Fruit fly (Drosophila melanogaster) whole organism, embryonic: ENCODE measurements around the gene mxt.

Source experiments
- Ada2b ChIP-seq: fragments of 200-800 bp; sonication (Bioruptor generic); IDR thresholded peaks from 2 replicates; pipeline ENCODE4 v1.3.6; 2022; ENCODE audit warnings: missing biosample characterization, missing genetic modification characterization
- CG11398 ChIP-seq: fragments of 200-800 bp; sonication (Bioruptor generic); optimal IDR thresholded peaks from 2 replicates; lab custom pipeline; 2016; ENCODE audit warnings: missing biosample characterization, missing genetic modification characterization
- CG12071 ChIP-seq: fragments of 200-800 bp; sonication (Bioruptor generic); optimal IDR thresholded peaks from 3 replicates; lab custom pipeline; 2018; ENCODE audit warnings: missing biosample characterization, mild to moderate bottlenecking, missing genetic modification characterization
- CG12391 ChIP-seq: fragments of 200-800 bp; sonication (Bioruptor generic); optimal IDR thresholded peaks from 3 replicates; lab custom pipeline; 2018; ENCODE audit warnings: missing biosample characterization, mild to moderate bottlenecking, missing genetic modification characterization, moderate library complexity
- CG12942 ChIP-seq: fragments of 200-800 bp; sonication (Bioruptor generic); optimal IDR thresholded peaks from 3 replicates; lab custom pipeline; 2016; ENCODE audit warnings: missing biosample characterization, missing genetic modification characterization
- CG13624 ChIP-seq: fragments of 200-800 bp; sonication (Bioruptor generic); optimal IDR thresholded peaks from 2 replicates; lab custom pipeline; 2016; ENCODE audit warnings: missing biosample characterization, missing genetic modification characterization
- CG14667 ChIP-seq: fragments of 200-800 bp; sonication (Bioruptor generic); IDR thresholded peaks from 2 replicates; pipeline ENCODE4 v1.3.6; 2022; ENCODE audit warnings: missing biosample characterization, missing genetic modification characterization
- CG15073 ChIP-seq: fragments of 200-800 bp; sonication (Bioruptor generic); optimal IDR thresholded peaks from 2 replicates; lab custom pipeline; 2016; ENCODE audit warnings: missing biosample characterization, missing genetic modification characterization
- CG15269 ChIP-seq: fragments of 200-800 bp; sonication (Bioruptor generic); optimal IDR thresholded peaks from 2 replicates; lab custom pipeline; 2018; ENCODE audit warnings: missing biosample characterization, mild to moderate bottlenecking, missing genetic modification characterization, moderate library complexity
- CG2129 ChIP-seq: fragments of 200-800 bp; sonication (Bioruptor generic); IDR thresholded peaks from 2 replicates; pipeline ENCODE4 v1.3.6; 2022; ENCODE audit warnings: missing biosample characterization, missing genetic modification characterization; ENCODE audit not compliant: partially characterized antibody
- CG30020 ChIP-seq: fragments of 200-800 bp; optimal IDR thresholded peaks from 2 replicates; lab custom pipeline; 2019; ENCODE audit warnings: missing biosample characterization, mild to moderate bottlenecking, missing genetic modification characterization, moderate library complexity
- CG30403 ChIP-seq: fragments of 200-800 bp; sonication (Bioruptor generic); optimal IDR thresholded peaks from 3 replicates; lab custom pipeline; 2016; ENCODE audit warnings: missing biosample characterization, missing genetic modification characterization
- CG31365 ChIP-seq: fragments of 200-800 bp; sonication (Bioruptor generic); optimal IDR thresholded peaks from 2 replicates; lab custom pipeline; 2018; ENCODE audit warnings: missing biosample characterization, mild to moderate bottlenecking, missing genetic modification characterization
- CG32767 ChIP-seq: fragments of 200-800 bp; sonication (Bioruptor generic); IDR thresholded peaks from 2 replicates; pipeline ENCODE4 v1.3.6; 2022; ENCODE audit warnings: missing biosample characterization, missing genetic modification characterization
- CG3407 ChIP-seq: fragments of 200-800 bp; sonication (Bioruptor generic); optimal IDR thresholded peaks from 2 replicates; lab custom pipeline; 2018; ENCODE audit warnings: missing biosample characterization, mild to moderate bottlenecking, missing genetic modification characterization
- CG42726 ChIP-seq: fragments of 200-800 bp; sonication (Bioruptor generic); IDR thresholded peaks from 2 replicates; pipeline ENCODE4 v1.3.6; 2022; ENCODE audit warnings: missing biosample characterization, missing genetic modification characterization; ENCODE audit not compliant: partially characterized antibody
- CG4424 ChIP-seq: fragments of 200-800 bp; sonication (Bioruptor generic); optimal IDR thresholded peaks from 3 replicates; lab custom pipeline; 2016; ENCODE audit warnings: missing biosample characterization, missing genetic modification characterization
- CG6689 ChIP-seq: fragments of 200-800 bp; sonication (Bioruptor generic); IDR thresholded peaks from 2 replicates; pipeline ENCODE4 v1.3.6; 2022; ENCODE audit warnings: missing biosample characterization, missing genetic modification characterization
- CG6813 ChIP-seq: fragments of 200-800 bp; sonication (Bioruptor generic); optimal IDR thresholded peaks from 2 replicates; lab custom pipeline; 2017; ENCODE audit warnings: missing biosample characterization, missing genetic modification characterization, mild to moderate bottlenecking, moderate library complexity, missing genetic modification reagents
- CG7372 ChIP-seq: fragments of 200-800 bp; sonication (Bioruptor generic); IDR thresholded peaks from 2 replicates; pipeline ENCODE4 v1.3.6; 2022; ENCODE audit warnings: missing biosample characterization, missing genetic modification characterization
- CG7928 ChIP-seq: fragments of 200-800 bp; sonication (Bioruptor generic); optimal IDR thresholded peaks from 2 replicates; lab custom pipeline; 2017; ENCODE audit warnings: missing biosample characterization, mild to moderate bottlenecking, missing genetic modification characterization
- CG8089 ChIP-seq: fragments of 200-800 bp; sonication (Bioruptor generic); optimal IDR thresholded peaks from 3 replicates; lab custom pipeline; 2016; ENCODE audit warnings: missing biosample characterization, missing genetic modification characterization
- CG9876 ChIP-seq: fragments of 200-800 bp; sonication (Bioruptor generic); optimal IDR thresholded peaks from 2 replicates; lab custom pipeline; 2016; ENCODE audit warnings: missing biosample characterization, missing genetic modification characterization
- D19A ChIP-seq: fragments of 200-800 bp; optimal IDR thresholded peaks from 3 replicates; lab custom pipeline; 2019; ENCODE audit warnings: missing biosample characterization, mild to moderate bottlenecking, missing genetic modification characterization, moderate library complexity
- Dp ChIP-seq: fragments of 200-800 bp; sonication (Bioruptor generic); optimal IDR thresholded peaks from 2 replicates; lab custom pipeline; 2018; ENCODE audit warnings: missing biosample characterization, mild to moderate bottlenecking, missing genetic modification characterization, moderate library complexity
- Hand ChIP-seq: fragments of 200-800 bp; sonication (Bioruptor generic); optimal IDR thresholded peaks from 2 replicates; lab custom pipeline; 2017; ENCODE audit warnings: mild to moderate bottlenecking, missing biosample characterization, missing genetic modification reagents, missing genetic modification characterization
- Hr3 ChIP-seq: fragments of 200-800 bp; sonication (Bioruptor generic); optimal IDR thresholded peaks from 3 replicates; lab custom pipeline; 2016; ENCODE audit warnings: missing biosample characterization, missing genetic modification characterization
- Hsf ChIP-seq: fragments of 200-800 bp; sonication (Bioruptor generic); optimal IDR thresholded peaks from 3 replicates; lab custom pipeline; 2016; ENCODE audit warnings: missing biosample characterization, missing genetic modification characterization
- Kr ChIP-seq: fragments of 200-800 bp; sonication (Bioruptor generic); optimal IDR thresholded peaks from 2 replicates; lab custom pipeline; 2017; ENCODE audit warnings: missing biosample characterization, mild to moderate bottlenecking, missing genetic modification characterization
- Oli ChIP-seq: fragments of 200-800 bp; sonication (Bioruptor generic); optimal IDR thresholded peaks from 2 replicates; lab custom pipeline; 2018; ENCODE audit warnings: missing biosample characterization, mild to moderate bottlenecking, missing genetic modification characterization, moderate library complexity
- Ptx1 ChIP-seq: fragments of 200-800 bp; sonication (Bioruptor generic); IDR thresholded peaks from 2 replicates; pipeline ENCODE4 v1.3.6; 2022; ENCODE audit warnings: missing biosample characterization, missing genetic modification characterization
- Ravus ChIP-seq: fragments of 200-800 bp; sonication (Bioruptor generic); IDR thresholded peaks from 2 replicates; pipeline ENCODE4 v1.3.6; 2022; ENCODE audit warnings: missing biosample characterization, missing genetic modification characterization
- Sin3A ChIP-seq: fragments of >200 bp; optimal IDR thresholded peaks from 2 replicates; lab custom pipeline; 2018
- Sox102F ChIP-seq: fragments of 200-800 bp; sonication (Bioruptor generic); optimal IDR thresholded peaks from 2 replicates; lab custom pipeline; 2018; ENCODE audit warnings: missing biosample characterization, mild to moderate bottlenecking, missing genetic modification characterization, moderate library complexity
- TFAM ChIP-seq: fragments of 200-800 bp; sonication (Bioruptor generic); optimal IDR thresholded peaks from 2 replicates; lab custom pipeline; 2017; ENCODE audit warnings: missing biosample characterization, missing genetic modification characterization, inconsistent platforms
- ab ChIP-seq: fragments of 200-800 bp; sonication (Bioruptor generic); optimal IDR thresholded peaks from 2 replicates; lab custom pipeline; 2016; ENCODE audit warnings: missing biosample characterization, missing genetic modification characterization
- ara ChIP-seq: fragments of 200-800 bp; sonication (Bioruptor generic); IDR thresholded peaks from 2 replicates; pipeline ENCODE4 v1.3.6; 2022; ENCODE audit warnings: missing biosample characterization, missing genetic modification characterization
- corto ChIP-seq: fragments of 200-800 bp; sonication (Bioruptor generic); optimal IDR thresholded peaks from 2 replicates; lab custom pipeline; 2016; ENCODE audit warnings: missing biosample characterization, mild to moderate bottlenecking, missing genetic modification characterization, moderate library complexity
- croc ChIP-seq: fragments of 200-800 bp; sonication (Bioruptor generic); conservative IDR thresholded peaks from 3 replicates; pipeline ENCODE4 v1.3.6; 2022; ENCODE audit warnings: missing biosample characterization, missing genetic modification characterization
- dysf ChIP-seq: fragments of 200-800 bp; sonication (Bioruptor generic); IDR thresholded peaks from 3 replicates; pipeline ENCODE4 v1.3.6; 2022; ENCODE audit warnings: missing biosample characterization, missing genetic modification characterization
- her ChIP-seq: fragments of 200-800 bp; sonication (Bioruptor generic); optimal IDR thresholded peaks from 2 replicates; lab custom pipeline; 2016; ENCODE audit warnings: missing biosample characterization, missing genetic modification characterization
- ken ChIP-seq: fragments of 200-800 bp; sonication (Bioruptor generic); IDR thresholded peaks from 3 replicates; pipeline ENCODE4 v1.3.6; 2022; ENCODE audit warnings: missing biosample characterization, missing genetic modification characterization
- oc ChIP-seq: fragments of 200-800 bp; sonication (Bioruptor generic); optimal IDR thresholded peaks from 2 replicates; lab custom pipeline; 2018; ENCODE audit warnings: missing biosample characterization, mild to moderate bottlenecking, missing genetic modification characterization, moderate library complexity
- otp ChIP-seq: fragments of 200-800 bp; sonication (Bioruptor generic); IDR thresholded peaks from 3 replicates; pipeline ENCODE4, ENCODE4 v1.3.6; 2022; ENCODE audit warnings: missing biosample characterization, missing genetic modification characterization
- pfk ChIP-seq: fragments of 200-800 bp; sonication (Bioruptor generic); optimal IDR thresholded peaks from 2 replicates; lab custom pipeline; 2018; ENCODE audit warnings: missing biosample characterization, mild to moderate bottlenecking, missing genetic modification characterization, moderate library complexity
- pita ChIP-seq: fragments of 200-800 bp; sonication (Bioruptor generic); optimal IDR thresholded peaks from 2 replicates; lab custom pipeline; 2017; ENCODE audit warnings: missing biosample characterization, mild to moderate bottlenecking, missing genetic modification characterization
- stwl ChIP-seq: fragments of 200-800 bp; sonication (Bioruptor generic); optimal IDR thresholded peaks from 3 replicates; lab custom pipeline; 2018; ENCODE audit warnings: missing biosample characterization, mild to moderate bottlenecking, missing genetic modification characterization, moderate library complexity
- trem ChIP-seq: fragments of 200-800 bp; optimal IDR thresholded peaks from 3 replicates; lab custom pipeline; 2019; ENCODE audit warnings: missing biosample characterization, mild to moderate bottlenecking, missing genetic modification characterization, moderate library complexity
- vfl ChIP-seq: fragments of 200-800 bp; sonication (Bioruptor generic); optimal IDR thresholded peaks from 2 replicates; lab custom pipeline; 2016; ENCODE audit warnings: missing biosample characterization, missing genetic modification characterization
- wdn ChIP-seq: fragments of 200-800 bp; sonication (Bioruptor generic); IDR thresholded peaks from 2 replicates; pipeline ENCODE4 v1.3.6; 2022; ENCODE audit warnings: missing biosample characterization, missing genetic modification characterization

Gene mxt

DNA sequence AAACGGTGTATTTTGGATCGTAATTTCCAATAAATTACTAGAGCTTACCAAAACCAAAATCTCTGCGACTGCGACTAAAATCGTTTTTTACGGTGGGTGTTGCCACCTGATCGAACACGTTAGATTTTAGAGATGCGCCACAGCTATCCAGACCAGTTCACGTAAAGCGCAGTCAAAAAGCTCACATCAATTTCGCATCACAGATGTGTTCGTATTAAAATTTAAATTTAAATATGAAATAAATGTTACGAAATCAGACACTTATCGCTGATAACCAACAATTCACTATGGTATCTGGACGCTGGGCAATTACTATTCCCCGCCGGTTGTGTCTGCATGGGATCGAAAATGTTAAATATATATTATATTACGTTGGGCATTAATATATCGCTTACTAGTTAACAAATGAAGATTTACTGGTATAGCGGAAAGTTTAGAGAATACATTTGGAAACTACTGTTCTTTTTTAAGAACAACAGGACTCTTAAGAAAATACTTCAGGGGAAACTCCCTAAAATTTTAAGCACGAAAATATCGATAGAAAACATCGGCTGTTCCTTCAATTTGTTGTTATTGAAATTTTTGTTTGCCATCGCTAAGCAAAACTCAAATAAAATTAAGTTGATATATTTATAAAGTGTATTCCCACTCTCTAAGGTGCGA lies at the start of gene mxt, which contains the start of gene CG11927 (continued):
- TF ChIP-seq CG3407 (GFP tag; lab: Kevin White, UChicago) (no peak), trem (peak; percentile 10), Sox102F (GFP tag; lab: Kevin White, UChicago) (no peak), CG7372 (GFP tag; lab: Robert Waterston, UW) (no peak), vfl (GFP tag; lab: Kevin White, UChicago) (peak; percentile 8), Hand (no peak), Dp (GFP tag; lab: Kevin White, UChicago) (peak; percentile 33), CG12391 (tag; lab: Kevin White, UChicago) (peak; percentile 52), Hr3 (peak; percentile 52), Oli (tag; lab: Kevin White, UChicago) (no peak), TFAM (no peak), CG6813 (GFP tag; lab: Kevin White, UChicago) (no peak), CG8089 (GFP tag; lab: Kevin White, UChicago) (peak; percentile 15), wdn (GFP tag; lab: Robert Waterston, UW) (0 out of 2 replicates have a peak, but pooled peaks have one; percentile 32), Ptx1 (GFP tag; lab: Robert Waterston, UW) (peak; percentile 39; the same call in 1 of the 2 replicates), CG12942 (GFP tag; lab: Kevin White, UChicago) (peak; percentile 7), Ada2b (GFP tag; lab: Robert Waterston, UW) (no peak), CG32767 (GFP tag; lab: Robert Waterston, UW) (no peak), CG15269 (tag; lab: Kevin White, UChicago) (no peak), CG6689 (0 out of 2 replicates have a peak, but pooled peaks have one; percentile 28), CG42726 (GFP tag; lab: Robert Waterston, UW) (peak; percentile 85; the same call in 1 of the 2 replicates), CG13624 (GFP tag; lab: Kevin White, UChicago) (no peak), CG9876 (GFP tag; lab: Kevin White, UChicago) (no peak), dysf (GFP tag; lab: Robert Waterston, UW) (0 out of 3 replicates have a peak, but pooled peaks have one; percentile 26), otp (GFP tag; lab: Robert Waterston, UW) (0 out of 3 replicates have a peak, but pooled peaks have one; percentile 15), CG11398 (GFP tag; lab: Kevin White, UChicago) (no peak), CG15073 (GFP tag; lab: Kevin White, UChicago) (no peak), CG30020 (peak; percentile 44), her (GFP tag; lab: Kevin White, UChicago) (no peak), stwl (tag; lab: Kevin White, UChicago) (no peak), Kr (GFP tag; lab: Kevin White, UChicago) (no peak), pfk (GFP tag; lab: Kevin White, UChicago) (no peak), Sin3A (lab: Kevin White, UChicago) (no peak), CG14667 (0 out of 2 replicates have a peak, but pooled peaks have one; percentile 19), oc (tag; lab: Kevin White, UChicago) (no peak), D19A (tag; lab: Kevin White, UChicago) (no peak), CG7928 (GFP tag; lab: Kevin White, UChicago) (no peak), CG31365 (tag; lab: Kevin White, UChicago) (no peak), Hsf (GFP tag; lab: Kevin White, UChicago) (peak; percentile 50), croc (no peak), corto (GFP tag; lab: Kevin White, UChicago) (no peak), CG12071 (no peak), ken (GFP tag; lab: Robert Waterston, UW) (peak; percentile 64; the same call in 2 of the 3 replicates), ab (GFP tag; lab: Kevin White, UChicago) (no peak), CG30403 (GFP tag; lab: Kevin White, UChicago) (peak; percentile 76), ara (GFP tag; lab: Robert Waterston, UW) (0 out of 2 replicates have a peak, but pooled peaks have one; percentile 37), CG2129 (peak; percentile 74), pita (GFP tag; lab: Kevin White, UChicago) (no peak), Ravus (GFP tag; lab: Robert Waterston, UW) (no peak), CG4424 (peak; percentile 57)
